Worm (Caenorhabditis elegans): ENCODE results near the gene scrm-7.
"Not testable (repeated sequence)": the region's sequence is repeated elsewhere in the genome, so short reads cannot be mapped to it uniquely, and the experiment has no call there.

scrm-7 gene

DNA sequence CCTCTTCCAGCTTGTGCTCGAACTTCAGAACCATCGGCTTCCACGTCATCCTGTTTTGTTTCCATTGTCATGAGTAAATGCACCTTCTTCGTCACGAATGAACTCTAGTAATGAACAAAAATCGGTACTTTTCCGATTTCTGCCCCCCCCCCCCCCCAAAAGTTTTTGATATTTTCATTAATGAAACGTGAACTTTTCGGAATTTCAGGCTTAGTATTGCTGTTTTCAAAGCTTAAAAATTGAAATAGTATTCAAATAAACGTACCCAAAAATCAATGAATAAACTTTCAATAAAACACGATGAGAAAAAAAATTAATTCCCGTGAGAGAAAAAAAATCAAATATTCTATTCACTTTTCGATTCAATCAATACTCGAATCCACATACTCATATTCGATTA, at the start of gene scrm-7, which contains the start of gene Y50E8A.10:
Gene scrm-7, minus strand, starts transcription at position 101 of the 400 bp plus-strand sequence.
Gene Y50E8A.10, plus strand, starts transcription at position 353 of the 400 bp plus-strand sequence.
- TF ChIP-seq nhr-6 (tag; optimal IDR thresholded peaks at IDR 0.05) (no peak), lin-11 (tag; optimal IDR thresholded peaks at IDR 0.05) (no peak), sem-4 (tag; optimal IDR thresholded peaks at IDR 0.05) (no peak), fos-1 (tag; optimal IDR thresholded peaks at IDR 0.05) (no peak), F13H6.1 (tag; optimal IDR thresholded peaks at IDR 0.05) (no peak), mbf-1 (tag; optimal IDR thresholded peaks at IDR 0.05) (no peak), nhr-10 (tag; optimal IDR thresholded peaks at IDR 0.05) (no peak), snpc-4 (tag; optimal IDR thresholded peaks at IDR 0.05) (no peak), nhr-25 (tag; optimal IDR thresholded peaks at IDR 0.05) (no peak), nhr-21 (tag; optimal IDR thresholded peaks at IDR 0.05) (no peak)

DNA sequence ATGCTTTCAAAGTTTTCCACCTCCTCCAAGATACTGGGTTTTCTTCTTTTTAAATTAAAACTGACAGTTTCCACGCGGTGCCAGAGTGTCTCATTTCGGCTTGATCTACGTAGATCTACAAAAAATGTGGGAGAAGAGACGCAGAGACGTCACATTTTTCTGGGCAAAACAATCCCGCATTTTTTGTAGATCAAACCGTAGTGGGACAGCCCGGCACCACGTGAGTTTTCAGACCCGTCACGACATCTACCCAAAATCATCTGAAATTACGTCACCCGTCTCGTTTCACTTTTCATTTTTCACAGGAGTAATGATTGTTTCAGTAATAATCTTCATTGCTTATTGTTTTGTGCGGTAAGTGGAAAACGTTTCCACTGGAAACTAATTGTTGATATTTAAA, 48.9 kb upstream of the scrm-7 start:
- TF ChIP-seq ceh-16 (tag; optimal IDR thresholded peaks at IDR 0.05) (no peak), nhr-11 (tag; optimal IDR thresholded peaks at IDR 0.05) (no peak), nhr-23 (tag; optimal IDR thresholded peaks at IDR 0.05) (no peak), crh-2 (tag; optimal IDR thresholded peaks at IDR 0.05) (no peak), lin-13 (GFP tag; optimal IDR thresholded peaks at IDR 0.05) (no peak), ztf-4 (tag; optimal IDR thresholded peaks at IDR 0.05) (no peak), zag-1 (tag; optimal IDR thresholded peaks at IDR 0.05) (no peak), elt-3 (tag; optimal IDR thresholded peaks at IDR 0.05) (no peak), fos-1 (tag; optimal IDR thresholded peaks at IDR 0.05) (no peak), nhr-21 (tag; optimal IDR thresholded peaks at IDR 0.05) (no peak), ztf-11 (tag; optimal IDR thresholded peaks at IDR 0.05) (no peak), mbf-1 (tag; optimal IDR thresholded peaks at IDR 0.05) (no peak), peb-1 (tag; optimal IDR thresholded peaks at IDR 0.05) (no peak), egl-27 (tag; optimal IDR thresholded peaks at IDR 0.05) (no peak), ZK546.5 (tag; optimal IDR thresholded peaks at IDR 0.05) (no peak), ceh-82 (tag; optimal IDR thresholded peaks at IDR 0.05) (no peak), dmd-4 (tag; optimal IDR thresholded peaks at IDR 0.05) (no peak)

DNA sequence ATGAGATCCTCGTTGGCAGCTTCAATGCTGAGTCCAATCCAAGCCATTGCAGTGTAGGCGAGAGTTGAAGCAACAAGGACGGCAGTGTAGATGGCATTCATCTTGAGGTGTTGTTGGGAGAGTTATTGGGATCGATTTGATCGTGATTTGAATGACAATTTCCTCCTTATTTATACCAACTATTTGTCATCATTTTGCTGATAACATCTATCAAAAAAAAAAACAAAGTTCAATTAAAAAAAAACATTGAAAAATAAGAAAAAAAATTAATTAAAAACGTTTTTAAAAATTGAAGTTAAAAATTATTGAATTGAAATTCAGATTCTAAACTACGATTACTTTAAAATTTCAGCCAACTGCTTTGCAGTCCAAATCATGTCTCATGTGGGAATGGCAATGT, 47.4 kb upstream of the scrm-7 start, which contains the start of gene nspa-8:
Gene nspa-8, minus strand, starts transcription at position 101 of the 400 bp plus-strand sequence.
- TF ChIP-seq fos-1 (tag; optimal IDR thresholded peaks at IDR 0.05); ama-1 (optimal IDR thresholded peaks at IDR 0.05); ztf-4 (tag; optimal IDR thresholded peaks at IDR 0.05): not testable (repeated sequence)

DNA sequence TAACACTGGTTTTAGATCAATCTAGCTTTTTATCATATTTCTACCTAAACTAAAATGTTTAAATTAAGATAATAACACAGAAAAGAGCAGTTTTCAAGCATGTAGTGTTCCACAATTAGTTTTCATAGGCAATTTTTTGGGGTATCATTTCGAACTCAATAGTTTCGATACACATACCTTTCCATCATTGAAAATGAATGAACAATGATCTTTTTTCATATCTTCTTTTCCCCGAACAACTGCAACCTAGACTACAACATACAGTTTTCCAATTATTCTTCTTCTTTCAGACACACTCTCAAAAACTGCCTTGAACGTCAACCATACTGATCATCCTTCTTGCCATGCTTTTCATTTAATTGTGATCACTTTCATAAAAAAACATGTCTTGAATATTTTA, 44.6 kb upstream of the scrm-7 start, which contains the start of gene W06A7.4:
Gene W06A7.4, plus strand, starts transcription at position 301 of the 400 bp plus-strand sequence.
- TF ChIP-seq nhr-10 (tag; optimal IDR thresholded peaks at IDR 0.05) (no peak), Y55F3AM.14 (GFP tag; optimal IDR thresholded peaks at IDR 0.05) (no peak), aly-2 (tag; optimal IDR thresholded peaks at IDR 0.05) (no peak), ceh-16 (tag; optimal IDR thresholded peaks at IDR 0.05) (no peak), mbf-1 (tag; optimal IDR thresholded peaks at IDR 0.05) (no peak), nhr-77 (tag; optimal IDR thresholded peaks at IDR 0.05) (no peak), lin-11 (tag; optimal IDR thresholded peaks at IDR 0.05) (no peak), sma-9 (GFP tag; optimal IDR thresholded peaks at IDR 0.05) (no peak), sma-9 (tag; optimal IDR thresholded peaks at IDR 0.05) (no peak), unc-55 (GFP tag; optimal IDR thresholded peaks at IDR 0.05) (no peak), crh-2 (tag; optimal IDR thresholded peaks at IDR 0.05) (no peak)

DNA sequence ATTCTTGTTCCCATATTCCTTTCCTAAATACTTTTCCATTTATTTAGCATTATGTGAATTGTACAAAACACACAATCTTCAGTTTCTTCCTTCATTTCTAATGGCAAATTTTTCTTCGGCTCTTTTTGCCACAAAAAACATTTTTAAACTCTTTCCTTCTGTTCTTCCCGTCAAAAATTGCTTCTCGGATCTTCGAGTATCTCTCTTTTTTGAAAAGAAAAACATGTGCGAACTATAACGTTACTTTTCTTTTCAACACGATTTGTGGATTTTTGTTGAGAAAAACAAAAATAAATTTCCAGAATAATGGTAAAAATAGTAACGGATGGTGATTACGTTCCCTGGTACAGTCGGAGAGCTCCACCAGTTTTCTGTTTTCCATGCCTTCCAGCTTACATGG, 42.0 kb upstream of the scrm-7 start, which contains the start of gene W06A7.2:
Gene W06A7.2, plus strand, starts transcription at position 301 of the 400 bp plus-strand sequence.
- no peak for TF ChIP-seq nhr-237 (tag; optimal IDR thresholded peaks at IDR 0.05)
- TF ChIP-seq elt-3 (tag; optimal IDR thresholded peaks at IDR 0.05): no peak
- no peak for TF ChIP-seq mab-5 (tag; optimal IDR thresholded peaks at IDR 0.05)
- TF ChIP-seq elt-1 (tag; optimal IDR thresholded peaks at IDR 0.05): no peak
- no peak for TF ChIP-seq sem-4 (tag; optimal IDR thresholded peaks at IDR 0.05)
- no peak for TF ChIP-seq lin-13 (GFP tag; optimal IDR thresholded peaks at IDR 0.05)
- no peak for TF ChIP-seq nhr-25 (tag; optimal IDR thresholded peaks at IDR 0.05)
- TF ChIP-seq ama-1 (optimal IDR thresholded peaks at IDR 0.05): no peak
- no peak for TF ChIP-seq nhr-77 (tag; optimal IDR thresholded peaks at IDR 0.05)
- no peak for TF ChIP-seq unc-55 (GFP tag; optimal IDR thresholded peaks at IDR 0.05)
- no peak for TF ChIP-seq blmp-1 (tag; optimal IDR thresholded peaks at IDR 0.05; ENCODE audit: insufficient read depth)
- TF ChIP-seq zag-1 (tag; optimal IDR thresholded peaks at IDR 0.05): no peak
- TF ChIP-seq lin-11 (tag; optimal IDR thresholded peaks at IDR 0.05): no peak
- no peak for TF ChIP-seq crh-2 (tag; optimal IDR thresholded peaks at IDR 0.05)
- TF ChIP-seq sma-3 (GFP tag; optimal IDR thresholded peaks at IDR 0.05): no peak
- TF ChIP-seq lin-39 (tag; optimal IDR thresholded peaks at IDR 0.05): no peak
- TF ChIP-seq snpc-4 (tag; optimal IDR thresholded peaks at IDR 0.05): no peak
- TF ChIP-seq mbf-1 (tag; optimal IDR thresholded peaks at IDR 0.05): no peak

Measured in whole organism, L2 larva.